Worm (Caenorhabditis elegans): ENCODE measurements around the gene F09B9.4.

ce11 chrX:10138494-10138893 lies 21.9 kb upstream of the F09B9.4 start, which contains the start of gene moc-1:
- TF ChIP-seq blmp-1 (tag; optimal IDR thresholded peaks at IDR 0.05; ENCODE audit: insufficient read depth), result no peak
- no peak for TF ChIP-seq lin-39 (tag; optimal IDR thresholded peaks at IDR 0.05)
- TF ChIP-seq unc-55 (GFP tag; optimal IDR thresholded peaks at IDR 0.05), result no peak
- no peak for TF ChIP-seq alr-1 (tag; optimal IDR thresholded peaks at IDR 0.05)
- TF ChIP-seq nhr-12 (tag; optimal IDR thresholded peaks at IDR 0.05), result no peak
- no peak for TF ChIP-seq lin-13 (GFP tag; optimal IDR thresholded peaks at IDR 0.05)
- no peak for TF ChIP-seq zag-1 (tag; optimal IDR thresholded peaks at IDR 0.05)
- no peak for TF ChIP-seq skn-1 (tag; optimal IDR thresholded peaks at IDR 0.05)
- TF ChIP-seq nhr-25 (tag; optimal IDR thresholded peaks at IDR 0.05), result no peak
- no peak for TF ChIP-seq egl-27 (tag; optimal IDR thresholded peaks at IDR 0.05)
- no peak for TF ChIP-seq ama-1 (optimal IDR thresholded peaks at IDR 0.05)
- no peak for TF ChIP-seq ztf-11 (tag; optimal IDR thresholded peaks at IDR 0.05)

All from whole organism, L2 larva.